Fruit fly (Drosophila melanogaster) whole organism, pupa: ENCODE data around the gene CycC.

Experiments
- CG13204 ChIP-seq: fragments of 200-800 bp; sonication (Bioruptor generic); optimal IDR thresholded peaks from 2 replicates; lab custom pipeline; 2018; ENCODE audit warnings: missing biosample characterization, mild to moderate bottlenecking, missing genetic modification characterization, moderate library complexity
- CG14655 ChIP-seq: fragments of 200-800 bp; sonication (Bioruptor generic); optimal IDR thresholded peaks from 3 replicates; lab custom pipeline; 2017; ENCODE audit warnings: mild to moderate bottlenecking, missing biosample characterization, missing genetic modification reagents, missing genetic modification characterization
- CG17806 ChIP-seq: fragments of 200-800 bp; sonication (Bioruptor generic); optimal IDR thresholded peaks from 2 replicates; lab custom pipeline; 2018; ENCODE audit warnings: missing biosample characterization, mild to moderate bottlenecking, missing genetic modification characterization, moderate library complexity
- CG34367 ChIP-seq: fragments of 200-800 bp; sonication (Bioruptor generic); optimal IDR thresholded peaks from 2 replicates; lab custom pipeline; 2018; ENCODE audit warnings: missing biosample characterization, mild to moderate bottlenecking, missing genetic modification characterization
- Pif1A ChIP-seq: fragments of 200-800 bp; sonication (Bioruptor generic); optimal IDR thresholded peaks from 3 replicates; lab custom pipeline; 2016; ENCODE audit warnings: missing biosample characterization, missing genetic modification characterization
- Pif1B ChIP-seq: fragments of 200-800 bp; sonication (Bioruptor generic); optimal IDR thresholded peaks from 3 replicates; lab custom pipeline; 2016; ENCODE audit warnings: missing biosample characterization, missing genetic modification characterization

DNA sequence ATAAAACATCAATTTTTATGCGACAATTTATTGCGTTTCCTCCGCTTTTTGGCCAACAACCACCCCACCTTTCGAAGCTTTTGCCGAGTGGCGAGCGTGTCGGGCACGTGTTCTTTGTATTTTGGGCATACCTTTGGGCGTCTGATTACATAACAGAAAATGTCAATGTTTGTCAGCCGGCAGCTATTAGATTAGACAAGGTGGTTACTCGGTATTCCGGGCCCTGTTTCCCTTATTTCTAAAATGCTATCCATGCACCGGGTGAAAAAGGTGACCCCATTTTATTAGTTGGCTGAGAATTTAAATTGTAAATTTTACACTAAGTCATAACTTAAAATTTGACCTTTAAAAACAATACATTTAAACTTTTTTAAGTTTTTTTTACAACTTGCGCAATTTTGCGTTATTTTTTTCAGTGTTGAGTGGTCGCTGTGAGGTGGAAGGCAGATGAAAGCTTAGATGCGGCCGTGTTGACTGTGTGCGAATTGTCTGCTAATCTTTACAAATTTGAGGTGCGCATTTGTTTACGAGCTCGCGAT is 22.5 kb upstream of the CycC start:
- TF ChIP-seq Pif1B (GFP tag; lab: Kevin White, UChicago) (no peak), CG17806 (no peak), CG14655 (GFP tag; lab: Kevin White, UChicago) (no peak), Pif1A (no peak), CG13204 (GFP tag; lab: Kevin White, UChicago) (no peak), CG34367 (tag; lab: Kevin White, UChicago) (no peak)
